Worm (Caenorhabditis elegans) whole organism, L4 larva: Measurements from ENCODE around the gene srlf-11.

Experiments used
- Y105C5A.15 ChIP-seq: fragments of 200-800 bp; sonication (Bioruptor generic); IDR thresholded peaks from 2 replicates; pipeline ENCODE4 v1.3.6; 2022; ENCODE audit warnings: missing genetic modification characterization, missing compliant biosample characterization
- Y48G9A.11 ChIP-seq: fragments of 200-800 bp; sonication (Bioruptor generic); IDR thresholded peaks from 2 replicates; pipeline ENCODE4 v1.3.6; 2022; ENCODE audit warnings: missing genetic modification reagents, missing genetic modification characterization, missing compliant biosample characterization
- Y75B8A.6 ChIP-seq: fragments of 200-800 bp; sonication (Bioruptor generic); IDR thresholded peaks from 2 replicates; pipeline ENCODE4 v1.3.6; 2022; ENCODE audit warnings: missing genetic modification reagents, missing genetic modification characterization, missing compliant biosample characterization
- aha-1 ChIP-seq: fragments of 150-350 bp; peaks from one replicate; lab custom pipeline; 2014; ENCODE audit warnings: missing biosample characterization, missing genetic modification characterization
- aly-2 ChIP-seq: sonication (generic microtip); optimal IDR thresholded peaks from 2 replicates; lab custom pipeline; 2018; ENCODE audit warnings: missing biosample characterization, missing genetic modification characterization
- ama-1 ChIP-seq: fragments of 150-350 bp; optimal IDR thresholded peaks from 2 replicates; lab custom pipeline; 2014; ENCODE audit warnings: inconsistent platforms, mixed read lengths
- ceh-20 ChIP-seq: fragments of 200-800 bp; sonication (Bioruptor generic); IDR thresholded peaks from 2 replicates; pipeline ENCODE4 v1.3.6; 2022; ENCODE audit warnings: missing genetic modification reagents, missing genetic modification characterization, missing compliant biosample characterization
- ceh-32 ChIP-seq: sonication (generic microtip); optimal IDR thresholded peaks from 2 replicates; lab custom pipeline; 2016; ENCODE audit warnings: mild to moderate bottlenecking, missing genetic modification characterization, missing compliant biosample characterization; ENCODE audit not compliant: poor library complexity
- ceh-44 ChIP-seq: fragments of 200-800 bp; sonication (Bioruptor generic); IDR thresholded peaks from 2 replicates; pipeline ENCODE4 v1.3.6; 2022; ENCODE audit warnings: missing genetic modification reagents, missing genetic modification characterization, missing compliant biosample characterization
- ceh-62 ChIP-seq: sonication (generic microtip); optimal IDR thresholded peaks from 2 replicates; lab custom pipeline; 2017; ENCODE audit warnings: missing biosample characterization, missing genetic modification characterization
- ceh-82 ChIP-seq: sonication (generic microtip); optimal IDR thresholded peaks from 2 replicates; lab custom pipeline; 2017; ENCODE audit warnings: missing biosample characterization, missing genetic modification characterization
- daf-12 ChIP-seq: fragments of 150-350 bp; optimal IDR thresholded peaks from 2 replicates; lab custom pipeline; 2014; ENCODE audit warnings: missing biosample characterization, missing genetic modification reagents, missing genetic modification characterization
- daf-16 ChIP-seq, 3 experiments: sonication (generic microtip); optimal IDR thresholded peaks; 2 replicates each; lab custom pipeline; 2016 to 2017; ENCODE audit warnings: missing genetic modification characterization in 3 of 3, missing genetic modification reagents in 3 of 3, mild to moderate bottlenecking in 2 of 3, missing compliant biosample characterization in 2 of 3, missing biosample characterization in 1 of 3, moderate library complexity in 1 of 3
- daf-19 ChIP-seq: fragments of 200-800 bp; sonication (Bioruptor generic); conservative IDR thresholded peaks from 2 replicates; pipeline ENCODE4 v1.3.6; 2022; ENCODE audit warnings: missing genetic modification characterization, missing compliant biosample characterization
- dpl-1 ChIP-seq: fragments of 150-350 bp; optimal IDR thresholded peaks from 2 replicates; lab custom pipeline; 2014; ENCODE audit warnings: missing biosample characterization, missing genetic modification reagents, missing genetic modification characterization
- duxl-1 ChIP-seq: sonication (generic microtip); optimal IDR thresholded peaks from 2 replicates; lab custom pipeline; 2016; ENCODE audit warnings: mild to moderate bottlenecking, missing genetic modification characterization, moderate library complexity, missing compliant biosample characterization; ENCODE audit not compliant: poor library complexity
- dve-1 ChIP-seq: sonication (generic microtip); optimal IDR thresholded peaks from 2 replicates; lab custom pipeline; 2017; ENCODE audit warnings: antibody characterized with exemption, mild to moderate bottlenecking, missing genetic modification characterization, missing compliant biosample characterization; ENCODE audit not compliant: insufficient read depth
- egl-27 ChIP-seq: sonication (generic microtip); optimal IDR thresholded peaks from 3 replicates; lab custom pipeline; 2017; ENCODE audit warnings: missing biosample characterization, missing genetic modification reagents, missing genetic modification characterization
- fkh-10 ChIP-seq: fragments of 150-350 bp; optimal IDR thresholded peaks from 2 replicates; lab custom pipeline; 2014; ENCODE audit warnings: missing biosample characterization, missing genetic modification reagents, missing genetic modification characterization
- gei-8 ChIP-seq: fragments of 200-800 bp; sonication (Bioruptor generic); optimal IDR thresholded peaks from 2 replicates; lab custom pipeline; 2018; ENCODE audit warnings: mild to moderate bottlenecking, missing genetic modification characterization, missing compliant biosample characterization
- hif-1 ChIP-seq, 2 experiments: sonication (generic microtip); optimal IDR thresholded peaks; 2 replicates each; lab custom pipeline; 2016 to 2017; ENCODE audit warnings: missing compliant biosample characterization in 2 of 2, missing genetic modification characterization in 2 of 2, missing genetic modification reagents in 2 of 2, missing genotype in 2 of 2, mild to moderate bottlenecking in 1 of 2
- hlh-30 ChIP-seq: sonication (generic microtip); optimal IDR thresholded peaks from 2 replicates; lab custom pipeline; 2017; ENCODE audit warnings: antibody characterized with exemption, mild to moderate bottlenecking, missing genetic modification characterization, missing compliant biosample characterization; ENCODE audit not compliant: insufficient read depth
- hmg-1.1 ChIP-seq: fragments of 200-800 bp; sonication (Bioruptor generic); IDR thresholded peaks from 2 replicates; pipeline ENCODE4 v1.3.6; 2022; ENCODE audit warnings: missing genetic modification reagents, missing genetic modification characterization, missing compliant biosample characterization
- lin-15B ChIP-seq: fragments of 150-350 bp; sonication (generic microtip); optimal IDR thresholded peaks from 3 replicates; lab custom pipeline; 2014; ENCODE audit warnings: missing biosample characterization, missing genetic modification characterization
- lin-38 ChIP-seq: fragments of 200-800 bp; sonication (Bioruptor generic); IDR thresholded peaks from 2 replicates; pipeline ENCODE4 v1.3.6; 2022; ENCODE audit warnings: missing genetic modification reagents, missing genetic modification characterization, missing compliant biosample characterization
- lin-39 ChIP-seq: fragments of 150-350 bp; optimal IDR thresholded peaks from 2 replicates; lab custom pipeline; 2014; ENCODE audit warnings: missing biosample characterization, missing genetic modification reagents, missing genetic modification characterization
- lir-3 ChIP-seq: sonication (generic microtip); optimal IDR thresholded peaks from 2 replicates; lab custom pipeline; 2016; ENCODE audit warnings: mild to moderate bottlenecking, missing genetic modification characterization, missing compliant biosample characterization
- lsy-2 ChIP-seq, 2 experiments: fragments of 150-350 bp in 1 of 2; sonication (generic microtip) in 1 of 2; optimal IDR thresholded peaks; 2 replicates each; lab custom pipeline; 2014 to 2017; ENCODE audit warnings: missing biosample characterization in 2 of 2, missing genetic modification characterization in 2 of 2
- madf-5 ChIP-seq, 2 experiments: fragments of 200-800 bp; sonication (Bioruptor generic); IDR thresholded peaks; 2 replicates each; pipeline ENCODE4 v1.3.6; 2022; ENCODE audit warnings: missing compliant biosample characterization in 2 of 2, missing genetic modification characterization in 2 of 2
- mdl-1 ChIP-seq, 2 experiments: fragments of 150-350 bp in 1 of 2; sonication (generic microtip) in 1 of 2; optimal IDR thresholded peaks; 2 replicates each; lab custom pipeline; 2014 to 2017; ENCODE audit warnings: missing biosample characterization in 2 of 2, missing genetic modification characterization in 2 of 2
- mes-2 ChIP-seq: sonication (generic microtip); optimal IDR thresholded peaks from 2 replicates; lab custom pipeline; 2016; ENCODE audit warnings: missing genotype, mild to moderate bottlenecking, missing genetic modification characterization, missing compliant biosample characterization; ENCODE audit not compliant: poor library complexity, severe bottlenecking
- nhr-10 ChIP-seq: fragments of 150-350 bp; optimal IDR thresholded peaks from 2 replicates; lab custom pipeline; 2014; ENCODE audit warnings: missing biosample characterization, missing genetic modification characterization
- nhr-102 ChIP-seq: sonication (generic microtip); optimal IDR thresholded peaks from 2 replicates; lab custom pipeline; 2016; ENCODE audit warnings: mild to moderate bottlenecking, missing genetic modification characterization, moderate library complexity, missing compliant biosample characterization
- nhr-11 ChIP-seq: fragments of 150-350 bp; optimal IDR thresholded peaks from 2 replicates; lab custom pipeline; 2014; ENCODE audit warnings: missing biosample characterization, missing genetic modification characterization
- nhr-111 ChIP-seq: fragments of 200-800 bp; sonication (Bioruptor generic); optimal IDR thresholded peaks from 2 replicates; lab custom pipeline; 2018; ENCODE audit warnings: mild to moderate bottlenecking, missing genetic modification characterization, missing compliant biosample characterization
- nhr-237 ChIP-seq: sonication (generic microtip); optimal IDR thresholded peaks from 2 replicates; lab custom pipeline; 2017; ENCODE audit warnings: missing biosample characterization, missing genetic modification characterization
- nhr-25 ChIP-seq: sonication (generic microtip); optimal IDR thresholded peaks from 2 replicates; lab custom pipeline; 2017; ENCODE audit warnings: missing genetic modification characterization, mild to moderate bottlenecking, missing compliant biosample characterization, antibody characterized with exemption, moderate library complexity, borderline replicate concordance; ENCODE audit not compliant: insufficient read depth
- nhr-42 ChIP-seq: fragments of 200-800 bp; sonication (Bioruptor generic); IDR thresholded peaks from 2 replicates; pipeline ENCODE4 v1.3.6; 2022; ENCODE audit warnings: missing genetic modification characterization, missing compliant biosample characterization
- nhr-6 ChIP-seq: fragments of 150-350 bp; optimal IDR thresholded peaks from 2 replicates; lab custom pipeline; 2014; ENCODE audit warnings: missing biosample characterization, missing genetic modification characterization
- rbr-2 ChIP-seq: sonication (generic microtip); optimal IDR thresholded peaks from 2 replicates; lab custom pipeline; 2016; ENCODE audit warnings: missing genotype, missing genetic modification characterization, missing compliant biosample characterization
- sdz-12 ChIP-seq: fragments of 200-800 bp; sonication (Bioruptor generic); optimal IDR thresholded peaks from 2 replicates; lab custom pipeline; 2018; ENCODE audit warnings: mild to moderate bottlenecking, missing genetic modification characterization, missing compliant biosample characterization
- set-16 ChIP-seq: fragments of 200-800 bp; sonication (Bioruptor generic); IDR thresholded peaks from 2 replicates; pipeline ENCODE4 v1.3.6; 2022; ENCODE audit warnings: missing genetic modification reagents, missing genetic modification characterization, missing compliant biosample characterization
- skn-1 ChIP-seq: fragments of 150-350 bp; optimal IDR thresholded peaks from 2 replicates; lab custom pipeline; 2014; ENCODE audit warnings: missing biosample characterization, missing genetic modification characterization
- spr-1 ChIP-seq: sonication (generic microtip); optimal IDR thresholded peaks from 2 replicates; lab custom pipeline; 2016; ENCODE audit warnings: mild to moderate bottlenecking, missing genetic modification characterization, missing compliant biosample characterization
- spr-3 ChIP-seq: fragments of 200-800 bp; sonication (Bioruptor generic); optimal IDR thresholded peaks from 2 replicates; lab custom pipeline; 2018; ENCODE audit warnings: mild to moderate bottlenecking, missing genetic modification characterization, missing compliant biosample characterization
- unc-130 ChIP-seq: sonication (generic microtip); optimal IDR thresholded peaks from 2 replicates; lab custom pipeline; 2016; ENCODE audit warnings: missing genetic modification reagents, missing genetic modification characterization, missing compliant biosample characterization
- vab-7 ChIP-seq: fragments of 200-800 bp; sonication (Bioruptor generic); IDR thresholded peaks from 2 replicates; pipeline ENCODE4 v1.3.6; 2022; ENCODE audit warnings: missing genetic modification reagents, missing genetic modification characterization, missing compliant biosample characterization
- zfp-2 ChIP-seq: sonication (generic microtip); optimal IDR thresholded peaks from 2 replicates; lab custom pipeline; 2016; ENCODE audit warnings: mild to moderate bottlenecking, missing genetic modification characterization, missing compliant biosample characterization
- zip-2 ChIP-seq: fragments of 150-350 bp; optimal IDR thresholded peaks from 2 replicates; lab custom pipeline; 2014; ENCODE audit warnings: missing biosample characterization, missing genetic modification characterization
- ztf-11 ChIP-seq: fragments of 150-350 bp; optimal IDR thresholded peaks from 2 replicates; lab custom pipeline; 2014; ENCODE audit warnings: missing biosample characterization, missing genetic modification characterization

The srlf-11 gene

ce11 chrIV:10842705-10843364 lies 43.0 kb downstream of the srlf-11 start, which contains the start of gene T11G6.5 (continued):
- TF ChIP-seq lin-38 (GFP tag; lab: Robert Waterston, UW) (peak; percentile 25; the same call in 1 of the 2 replicates), ceh-32 (no peak), rbr-2 (tag; lab: Kevin White, UChicago) (no peak), nhr-11 (tag; lab: Kevin White, UChicago) (no peak), ztf-11 (tag; lab: Kevin White, UChicago) (no peak), daf-19 (GFP tag; lab: Robert Waterston, UW) (no peak), unc-130 (GFP tag; lab: Kevin White, UChicago) (no peak), set-16 (GFP tag; lab: Robert Waterston, UW) (no peak), spr-3 (GFP tag; lab: Kevin White, UChicago) (no peak), ceh-82 (tag; lab: Kevin White, UChicago) (no peak), nhr-25 (tag; lab: Kevin White, UChicago) (no peak), nhr-10 (tag; lab: Kevin White, UChicago) (no peak), sdz-12 (GFP tag; lab: Kevin White, UChicago) (no peak), hif-1 (tag; optimal IDR thresholded peaks at IDR 0.05; lab: Kevin White, UChicago) (no peak), vab-7 (no peak), lin-15B (tag; lab: Kevin White, UChicago) (no peak), aha-1 (peak; percentile 89), skn-1 (tag; lab: Kevin White, UChicago) (no peak), ceh-62 (tag; lab: Kevin White, UChicago) (no peak), Y48G9A.11 (GFP tag; lab: Robert Waterston, UW) (no peak), duxl-1 (no peak), lir-3 (tag; lab: Kevin White, UChicago) (no peak), nhr-111 (GFP tag; lab: Kevin White, UChicago) (no peak), dpl-1 (GFP tag; lab: Kevin White, UChicago) (peak; percentile 36), nhr-6 (tag; lab: Kevin White, UChicago) (no peak), hlh-30 (tag; lab: Kevin White, UChicago) (peak; percentile 89), nhr-42 (no peak), dve-1 (tag; lab: Kevin White, UChicago) (peak; percentile 26), ceh-20 (GFP tag; lab: Robert Waterston, UW) (no peak), spr-1 (tag; lab: Kevin White, UChicago) (no peak), zfp-2 (no peak), ama-1 (lab: Kevin White, UChicago) (peak; percentile 12), gei-8 (no peak), daf-16 (GFP tag; optimal IDR thresholded peaks at IDR 0.05; lab: Kevin White, UChicago) (no peak), daf-16 (tag; optimal IDR thresholded peaks at IDR 0.05; lab: Kevin White, UChicago) (peak; percentile 7), lin-39 (tag; lab: Kevin White, UChicago) (no peak), hmg-1.1 (peak; percentile 49), Y75B8A.6 (GFP tag; lab: Robert Waterston, UW) (no peak), mdl-1 (tag; optimal IDR thresholded peaks at IDR 0.05; lab: Kevin White, UChicago) (peak; percentile 24 to 35), nhr-102 (no peak), nhr-237 (tag; lab: Kevin White, UChicago) (no peak), aly-2 (tag; lab: Kevin White, UChicago) (no peak), mes-2 (tag; lab: Kevin White, UChicago) (peak; percentile 58), madf-5 (GFP tag; IDR thresholded peaks at IDR 0.05; lab: Robert Waterston, UW) (no peak), lsy-2 (tag; optimal IDR thresholded peaks at IDR 0.05; lab: Kevin White, UChicago) (peak in 1 of 2 experiments; percentile 95), daf-12 (tag; lab: Kevin White, UChicago) (no peak), Y105C5A.15 (GFP tag; lab: Robert Waterston, UW) (no peak), zip-2 (tag; lab: Kevin White, UChicago) (no peak), ceh-44 (no peak), fkh-10 (GFP tag; lab: Kevin White, UChicago) (no peak), egl-27 (tag; lab: Kevin White, UChicago) (no peak)
